Worm (Caenorhabditis elegans): ENCODE data around the gene cnb-1.

DNA sequence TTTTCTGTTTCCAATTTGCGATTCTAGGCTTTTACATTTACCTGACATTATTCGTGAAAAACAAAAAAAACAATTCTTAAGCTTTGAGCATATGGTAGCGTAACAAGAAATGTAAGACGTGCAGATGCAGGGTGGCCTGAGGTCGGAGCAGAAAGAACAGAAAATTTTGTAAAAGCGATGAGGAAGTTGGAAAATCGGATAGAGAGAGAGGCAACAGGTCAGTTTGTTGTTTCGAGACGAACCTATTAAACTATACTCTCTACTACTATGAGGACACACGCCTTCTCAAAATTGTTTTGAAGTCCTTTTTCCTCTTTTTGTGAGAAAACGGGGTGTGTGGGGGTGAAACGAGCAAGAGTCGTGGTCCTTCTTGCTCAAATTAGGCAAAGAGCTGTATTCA lies 46.1 kb downstream of the cnb-1 start, which contains the start of gene des-2:
- TF ChIP-seq aly-1 (tag; optimal IDR thresholded peaks at IDR 0.05), result no peak
- no peak for TF ChIP-seq ama-1 (optimal IDR thresholded peaks at IDR 0.05)
- no peak for TF ChIP-seq pes-1 (GFP tag; IDR thresholded peaks at IDR 0.05)

Data from whole organism, early embryonic.